Fruit fly (Drosophila melanogaster) whole organism, embryonic: ENCODE results near the gene CG3347.
A peak's percentile ranks its signal among the peaks of the same experiment; 100 is the strongest.

Source experiments
- Adf1 ChIP-seq: fragments of 200-800 bp; sonication (Bioruptor generic); IDR thresholded peaks from 2 replicates; pipeline ENCODE4 v1.3.6; 2022; ENCODE audit warnings: missing biosample characterization, missing genetic modification characterization
- Antp ChIP-seq: fragments of 200-800 bp; sonication (Bioruptor generic); optimal IDR thresholded peaks from 3 replicates; lab custom pipeline; 2016; ENCODE audit warnings: missing biosample characterization, missing genetic modification characterization
- C15 ChIP-seq: fragments of 200-800 bp; sonication (Bioruptor generic); IDR thresholded peaks from 3 replicates; pipeline ENCODE4 v1.3.6; 2022; ENCODE audit warnings: missing biosample characterization, missing genetic modification characterization
- CG1024 ChIP-seq: fragments of 200-800 bp; sonication (Bioruptor generic); IDR thresholded peaks from 2 replicates; pipeline ENCODE4 v1.3.6; 2022; ENCODE audit warnings: missing biosample characterization, missing genetic modification characterization
- CG10543 ChIP-seq: fragments of 200-800 bp; sonication (Bioruptor generic); optimal IDR thresholded peaks from 3 replicates; lab custom pipeline; 2017; ENCODE audit warnings: missing biosample characterization, mild to moderate bottlenecking, missing genetic modification characterization, moderate library complexity
- CG11696 ChIP-seq: fragments of 200-800 bp; sonication (Bioruptor generic); IDR thresholded peaks from 2 replicates; pipeline ENCODE4 v1.3.6; 2022; ENCODE audit warnings: missing biosample characterization, missing genetic modification characterization
- CG13296 ChIP-seq: fragments of 200-800 bp; sonication (Bioruptor generic); optimal IDR thresholded peaks from 3 replicates; lab custom pipeline; 2018; ENCODE audit warnings: missing biosample characterization, mild to moderate bottlenecking, missing genetic modification characterization
- CG13894 ChIP-seq: fragments of 200-800 bp; sonication (Bioruptor generic); optimal IDR thresholded peaks from 3 replicates; lab custom pipeline; 2018; ENCODE audit warnings: missing biosample characterization, mild to moderate bottlenecking, missing genetic modification characterization, moderate library complexity
- CG14441 ChIP-seq: fragments of 200-800 bp; sonication (Bioruptor generic); IDR thresholded peaks from 2 replicates; pipeline ENCODE4 v1.3.6; 2022; ENCODE audit warnings: missing biosample characterization, missing genetic modification characterization
- CG17186 ChIP-seq: fragments of 200-800 bp; sonication (Bioruptor generic); optimal IDR thresholded peaks from 3 replicates; lab custom pipeline; 2017; ENCODE audit warnings: missing biosample characterization, missing genetic modification reagents, missing genetic modification characterization
- CG18262 ChIP-seq: fragments of 200-800 bp; optimal IDR thresholded peaks from 3 replicates; lab custom pipeline; 2019; ENCODE audit warnings: missing biosample characterization, mild to moderate bottlenecking, missing genetic modification characterization, moderate library complexity
- CG31388 ChIP-seq: fragments of 200-800 bp; sonication (Bioruptor generic); optimal IDR thresholded peaks from 2 replicates; lab custom pipeline; 2016; ENCODE audit warnings: missing biosample characterization, missing genetic modification characterization
- CG32532 ChIP-seq: fragments of 200-800 bp; sonication (Bioruptor generic); IDR thresholded peaks from 2 replicates; pipeline ENCODE4 v1.3.6; 2022; ENCODE audit warnings: missing biosample characterization, missing genetic modification characterization
- CG34376 ChIP-seq: fragments of 200-800 bp; sonication (Bioruptor generic); optimal IDR thresholded peaks from 2 replicates; lab custom pipeline; 2018; ENCODE audit warnings: missing biosample characterization, mild to moderate bottlenecking, missing genetic modification characterization
- CG34422 ChIP-seq: fragments of 200-800 bp; sonication (Bioruptor generic); IDR thresholded peaks from 3 replicates; pipeline ENCODE4 v1.3.6; 2022; ENCODE audit warnings: missing biosample characterization, missing genetic modification characterization
- CG4617 ChIP-seq: fragments of 200-800 bp; sonication (Bioruptor generic); optimal IDR thresholded peaks from 3 replicates; lab custom pipeline; 2016; ENCODE audit warnings: missing biosample characterization, missing genetic modification characterization, borderline replicate concordance
- CG5953 ChIP-seq: fragments of 200-800 bp; sonication (Bioruptor generic); IDR thresholded peaks from 2 replicates; pipeline ENCODE4 v1.3.6; 2022; ENCODE audit warnings: missing biosample characterization, missing genetic modification characterization
- CG6175 ChIP-seq: fragments of 200-800 bp; sonication (Bioruptor generic); IDR thresholded peaks from 3 replicates; pipeline ENCODE4 v1.3.6; 2022; ENCODE audit warnings: missing biosample characterization, missing genetic modification characterization
- CG6765 ChIP-seq: fragments of 200-800 bp; sonication (Bioruptor generic); optimal IDR thresholded peaks from 3 replicates; lab custom pipeline; 2017; ENCODE audit warnings: missing biosample characterization, mild to moderate bottlenecking, missing genetic modification characterization
- CG9609 ChIP-seq: fragments of 200-800 bp; sonication (Bioruptor generic); optimal IDR thresholded peaks from 3 replicates; lab custom pipeline; 2016; ENCODE audit warnings: missing biosample characterization, missing genetic modification characterization
- CoRest ChIP-seq: fragments of 200-800 bp; sonication (Bioruptor generic); optimal IDR thresholded peaks from 3 replicates; lab custom pipeline; 2018; ENCODE audit warnings: missing biosample characterization, mild to moderate bottlenecking, missing genetic modification characterization, moderate library complexity
- CrebB ChIP-seq: fragments of 200-800 bp; sonication (Bioruptor generic); optimal IDR thresholded peaks from 3 replicates; lab custom pipeline; 2018; ENCODE audit warnings: missing biosample characterization, mild to moderate bottlenecking, missing genetic modification characterization
- Dek ChIP-seq: fragments of 200-800 bp; sonication (Bioruptor generic); optimal IDR thresholded peaks from 3 replicates; lab custom pipeline; 2019; ENCODE audit warnings: missing biosample characterization, mild to moderate bottlenecking, missing genetic modification characterization, moderate library complexity
- Fer3 ChIP-seq: fragments of 200-800 bp; sonication (Bioruptor generic); optimal IDR thresholded peaks from 2 replicates; lab custom pipeline; 2018; ENCODE audit warnings: missing biosample characterization, mild to moderate bottlenecking, missing genetic modification characterization, moderate library complexity
- GATAe ChIP-seq: fragments of 200-800 bp; sonication (Bioruptor generic); conservative IDR thresholded peaks from 2 replicates; pipeline ENCODE4 v1.3.6; 2022; ENCODE audit warnings: missing biosample characterization, missing genetic modification characterization
- HLH3B ChIP-seq: fragments of 200-800 bp; sonication (Bioruptor generic); IDR thresholded peaks from 2 replicates; pipeline ENCODE4 v1.3.6; 2022; ENCODE audit warnings: missing biosample characterization, missing genetic modification characterization
- Sry-δ ChIP-seq: fragments of 200-800 bp; sonication (Bioruptor generic); optimal IDR thresholded peaks from 2 replicates; lab custom pipeline; 2016; ENCODE audit warnings: missing biosample characterization, missing genetic modification characterization
- Tbp ChIP-seq: fragments of >200 bp; optimal IDR thresholded peaks from 2 replicates; lab custom pipeline; 2018; ENCODE audit warnings: missing biosample characterization, missing genetic modification characterization
- al ChIP-seq: fragments of 200-800 bp; sonication (Bioruptor generic); IDR thresholded peaks from 2 replicates; pipeline ENCODE4 v1.3.6; 2022; ENCODE audit warnings: missing biosample characterization, missing genetic modification characterization
- chinmo ChIP-seq: fragments of 200-800 bp; sonication (Bioruptor generic); IDR thresholded peaks from 4 replicates; pipeline ENCODE4 v1.3.6; 2022; ENCODE audit warnings: missing biosample characterization, missing genetic modification characterization; ENCODE audit not compliant: partially characterized antibody
- ci ChIP-seq: fragments of 200-800 bp; sonication (Bioruptor generic); IDR thresholded peaks from 3 replicates; pipeline ENCODE4 v1.3.6; 2022; ENCODE audit warnings: missing biosample characterization, missing genetic modification characterization
- crp ChIP-seq, 2 experiments: fragments of 200-800 bp; sonication (Bioruptor generic); optimal IDR thresholded peaks; 2 replicates in 1 of 2; 3 replicates in 1 of 2; lab custom pipeline; 2017; ENCODE audit warnings: missing biosample characterization in 2 of 2, missing genetic modification characterization in 2 of 2, mild to moderate bottlenecking in 1 of 2, moderate library complexity in 1 of 2
- danr ChIP-seq: fragments of 200-800 bp; sonication (Bioruptor generic); IDR thresholded peaks from 2 replicates; pipeline ENCODE4 v1.3.6; 2022; ENCODE audit warnings: missing biosample characterization, missing genetic modification characterization
- disco-r ChIP-seq: fragments of 200-800 bp; sonication (Bioruptor generic); optimal IDR thresholded peaks from 2 replicates; lab custom pipeline; 2016; ENCODE audit warnings: missing biosample characterization, missing genetic modification characterization
- eyg ChIP-seq: fragments of 200-800 bp; sonication (Bioruptor generic); optimal IDR thresholded peaks from 3 replicates; lab custom pipeline; 2016; ENCODE audit warnings: missing biosample characterization, missing genetic modification characterization
- hkb ChIP-seq, 2 experiments: fragments of 200-800 bp in 1 of 2; fragments of >200 bp in 1 of 2; sonication (Bioruptor generic) in 1 of 2; IDR thresholded peaks in 1 of 2; optimal IDR thresholded peaks in 1 of 2; 2 replicates each; pipeline versions ENCODE4 v1.3.6 to Lab custom; 2017 to 2022; ENCODE audit warnings: missing biosample characterization in 1 of 2, missing genetic modification characterization in 1 of 2
- jigr1 ChIP-seq: fragments of 200-800 bp; sonication (Bioruptor generic); IDR thresholded peaks from 3 replicates; pipeline ENCODE4 v1.3.6; 2022; ENCODE audit warnings: missing biosample characterization, missing genetic modification characterization
- jing ChIP-seq: fragments of 200-800 bp; sonication (Bioruptor generic); optimal IDR thresholded peaks from 2 replicates; lab custom pipeline; 2018; ENCODE audit warnings: missing biosample characterization, mild to moderate bottlenecking, missing genetic modification characterization
- kay ChIP-seq: fragments of 200-800 bp; sonication (Bioruptor generic); optimal IDR thresholded peaks from 2 replicates; lab custom pipeline; 2016; ENCODE audit warnings: missing biosample characterization, missing genetic modification characterization
- ken ChIP-seq: fragments of 200-800 bp; sonication (Bioruptor generic); IDR thresholded peaks from 3 replicates; pipeline ENCODE4 v1.3.6; 2022; ENCODE audit warnings: missing biosample characterization, missing genetic modification characterization
- lmd ChIP-seq: fragments of 200-800 bp; sonication (Bioruptor generic); IDR thresholded peaks from 2 replicates; pipeline ENCODE4 v1.3.6; 2022; ENCODE audit warnings: missing biosample characterization, missing genetic modification characterization
- nmo ChIP-seq: fragments of 200-800 bp; sonication (Bioruptor generic); optimal IDR thresholded peaks from 2 replicates; lab custom pipeline; 2018; ENCODE audit warnings: missing biosample characterization, mild to moderate bottlenecking, missing genetic modification characterization, moderate library complexity
- pita ChIP-seq: fragments of 200-800 bp; sonication (Bioruptor generic); optimal IDR thresholded peaks from 2 replicates; lab custom pipeline; 2017; ENCODE audit warnings: missing biosample characterization, mild to moderate bottlenecking, missing genetic modification characterization
- slbo ChIP-seq: fragments of 200-800 bp; sonication (Bioruptor generic); IDR thresholded peaks from 2 replicates; pipeline ENCODE4 v1.3.6; 2022; ENCODE audit warnings: missing biosample characterization, missing genetic modification characterization
- slp2 ChIP-seq: fragments of 200-800 bp; sonication (Bioruptor generic); optimal IDR thresholded peaks from 2 replicates; lab custom pipeline; 2016; ENCODE audit warnings: missing biosample characterization, missing genetic modification characterization
- ssp ChIP-seq: fragments of 200-800 bp; sonication (Bioruptor generic); IDR thresholded peaks from 2 replicates; pipeline ENCODE4 v1.3.6; 2022; ENCODE audit warnings: missing biosample characterization, missing genetic modification characterization
- tio ChIP-seq: fragments of 200-800 bp; sonication (Bioruptor generic); optimal IDR thresholded peaks from 2 replicates; lab custom pipeline; 2017; ENCODE audit warnings: missing biosample characterization, missing genetic modification characterization, inconsistent platforms
- vnd ChIP-seq: fragments of 200-800 bp; sonication (Bioruptor generic); IDR thresholded peaks from 3 replicates; pipeline ENCODE4 v1.3.6; 2022; ENCODE audit warnings: missing biosample characterization, missing genetic modification characterization; ENCODE audit not compliant: partially characterized antibody
- yki ChIP-seq: fragments of >200 bp; optimal IDR thresholded peaks from 3 replicates; lab custom pipeline; 2018

Gene CG3347

DNA sequence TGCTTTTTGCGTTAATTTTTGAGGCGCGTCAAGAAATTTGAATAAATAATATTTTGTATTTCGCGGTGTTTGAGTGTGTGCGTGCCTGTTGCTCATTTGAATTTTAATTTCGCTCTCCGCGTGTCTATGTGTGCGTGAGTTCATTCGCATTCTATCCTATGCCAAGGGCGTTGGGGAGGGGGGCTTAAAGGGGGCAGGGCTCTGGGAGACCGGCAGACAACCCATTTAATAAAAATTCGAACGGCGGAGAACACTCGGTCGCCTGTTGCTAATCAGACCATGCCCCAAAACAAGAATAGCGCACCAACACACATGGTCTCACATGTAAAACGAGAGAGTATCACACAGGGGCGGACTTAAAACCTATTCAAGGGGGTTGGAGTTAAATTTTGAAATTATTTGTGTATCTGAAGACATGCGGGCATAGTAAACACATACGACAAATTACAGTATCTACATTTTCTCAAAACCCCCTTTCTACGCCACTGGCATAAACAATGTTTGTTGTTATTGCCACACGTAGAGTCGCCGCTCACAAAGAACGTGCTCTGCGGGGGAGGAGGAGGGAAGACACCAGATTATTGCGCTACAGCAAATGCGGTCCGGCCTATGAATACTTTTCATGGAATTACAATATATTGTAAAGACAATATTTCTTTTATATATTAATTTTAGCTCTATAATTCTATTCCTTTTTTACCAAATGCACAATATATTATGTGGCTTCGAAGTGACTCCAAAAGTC lies 32.7 kb downstream of the CG3347 start (continued):
- TF ChIP-seq disco-r (peak; percentile 99), CG34376 (GFP tag; lab: Kevin White, UChicago) (peak; percentile 100), tio (GFP tag; lab: Kevin White, UChicago) (peak; percentile 99), CG13894 (tag; lab: Kevin White, UChicago) (peak; percentile 100), CrebB (tag; lab: Kevin White, UChicago) (peak; percentile 100), yki (lab: Kevin White, UChicago) (peak; percentile 23), hkb (optimal IDR thresholded peaks at IDR 0.05; lab: Kevin White, UChicago) (peak; percentile 61), hkb (GFP tag; IDR thresholded peaks at IDR 0.05; lab: Robert Waterston, UW) (peak; percentile 99), pita (no peak), ci (peak; percentile 100), CG10543 (GFP tag; lab: Kevin White, UChicago) (peak; percentile 100), ssp (GFP tag; lab: Robert Waterston, UW) (peak; percentile 95), Antp (GFP tag; lab: Kevin White, UChicago) (peak; percentile 100), CG1024 (peak; percentile 95), Dek (tag; lab: Kevin White, UChicago) (peak; percentile 100), Sry-δ (GFP tag; lab: Kevin White, UChicago) (peak; percentile 87), CoRest (tag; lab: Kevin White, UChicago) (peak; percentile 100), CG5953 (peak; percentile 95), lmd (GFP tag; lab: Robert Waterston, UW) (peak; percentile 100), jigr1 (GFP tag; lab: Robert Waterston, UW) (peak; percentile 95), CG17186 (GFP tag; lab: Kevin White, UChicago) (peak; percentile 97), CG13296 (GFP tag; lab: Kevin White, UChicago) (peak; percentile 100), GATAe (GFP tag; lab: Robert Waterston, UW) (peak; percentile 99), jing (GFP tag; lab: Kevin White, UChicago) (peak; percentile 99), CG4617 (GFP tag; lab: Kevin White, UChicago) (peak; percentile 100), slp2 (GFP tag; lab: Kevin White, UChicago) (peak; percentile 99), slbo (GFP tag; lab: Robert Waterston, UW) (peak; percentile 100), danr (GFP tag; lab: Robert Waterston, UW) (peak; percentile 98), Tbp (no peak), Adf1 (peak; percentile 94), nmo (GFP tag; lab: Kevin White, UChicago) (peak; percentile 100), eyg (GFP tag; lab: Kevin White, UChicago) (peak; percentile 99), vnd (GFP tag; lab: Robert Waterston, UW) (no peak), CG34422 (peak; percentile 100), crp (GFP tag; optimal IDR thresholded peaks at IDR 0.05; lab: Kevin White, UChicago) (peak; percentile 20 to 79), CG14441 (GFP tag; lab: Robert Waterston, UW) (peak; percentile 99), HLH3B (GFP tag; lab: Robert Waterston, UW) (peak; percentile 99), CG31388 (GFP tag; lab: Kevin White, UChicago) (peak; percentile 99), CG6765 (GFP tag; lab: Kevin White, UChicago) (peak; percentile 99), CG6175 (GFP tag; lab: Robert Waterston, UW) (peak; percentile 99), CG18262 (tag; lab: Kevin White, UChicago) (peak; percentile 99), Fer3 (peak; percentile 100), C15 (GFP tag; lab: Robert Waterston, UW) (peak; percentile 99), ken (GFP tag; lab: Robert Waterston, UW) (peak; percentile 99), chinmo (GFP tag; lab: Robert Waterston, UW) (peak; percentile 65; the same call in 1 of the 4 replicates), CG32532 (GFP tag; lab: Robert Waterston, UW) (peak; percentile 100), CG11696 (GFP tag; lab: Robert Waterston, UW) (peak; percentile 98), kay (GFP tag; lab: Kevin White, UChicago) (peak; percentile 99), al (peak; percentile 99), CG9609 (GFP tag; lab: Kevin White, UChicago) (peak; percentile 100)
